Worm (Caenorhabditis elegans) whole organism, L1 larva: Measurements from ENCODE around the gene arrd-24.

Source experiments
- Y116A8C.19 ChIP-seq: sonication (generic microtip); optimal IDR thresholded peaks from 2 replicates; lab custom pipeline; 2016; ENCODE audit warnings: missing compliant biosample characterization, missing genetic modification characterization, borderline replicate concordance
- alr-1 ChIP-seq: fragments of 200-800 bp; sonication (Bioruptor generic); optimal IDR thresholded peaks from 2 replicates; lab custom pipeline; 2018; ENCODE audit warnings: borderline replicate concordance, mild to moderate bottlenecking, missing genetic modification characterization, missing compliant biosample characterization
- aly-2 ChIP-seq: fragments of 150-350 bp; optimal IDR thresholded peaks from 2 replicates; lab custom pipeline; 2014; ENCODE audit warnings: missing biosample characterization, missing genetic modification characterization
- blmp-1 ChIP-seq: fragments of 150-350 bp; optimal IDR thresholded peaks from 2 replicates; lab custom pipeline; 2014; ENCODE audit warnings: missing biosample characterization, missing genetic modification characterization
- ceh-63 ChIP-seq: fragments of 200-800 bp; sonication (Bioruptor generic); optimal IDR thresholded peaks from 2 replicates; lab custom pipeline; 2018; ENCODE audit warnings: mild to moderate bottlenecking, missing genetic modification characterization, missing compliant biosample characterization
- ces-1 ChIP-seq: fragments of 150-350 bp; optimal IDR thresholded peaks from 2 replicates; lab custom pipeline; 2014; ENCODE audit warnings: missing biosample characterization, missing genetic modification reagents, missing genetic modification characterization
- dpl-1 ChIP-seq, 3 experiments: fragments of 150-350 bp in 2 of 3; sonication (generic microtip) in 1 of 3; optimal IDR thresholded peaks; 2 replicates each; lab custom pipeline; 2014 to 2017; ENCODE audit warnings: missing biosample characterization in 3 of 3, missing genetic modification characterization in 3 of 3, missing genetic modification reagents in 3 of 3
- efl-1 ChIP-seq, 4 experiments: fragments of 150-350 bp; optimal IDR thresholded peaks in 3 of 4; peaks in 1 of 4; 1 replicate in 1 of 4; 2 replicates in 3 of 4; lab custom pipeline; 2014; ENCODE audit warnings: missing biosample characterization in 2 of 4, missing genetic modification characterization in 2 of 4, missing genetic modification reagents in 2 of 4
- efl-3 ChIP-seq: fragments of 200-800 bp; sonication (Bioruptor generic); optimal IDR thresholded peaks from 2 replicates; lab custom pipeline; 2018; ENCODE audit warnings: mild to moderate bottlenecking, missing genetic modification characterization, missing compliant biosample characterization
- egl-27 ChIP-seq, 2 experiments: fragments of 150-350 bp in 1 of 2; sonication (generic microtip); optimal IDR thresholded peaks; 3 replicates each; lab custom pipeline; 2017 to 2018; ENCODE audit warnings: missing biosample characterization in 2 of 2, missing genetic modification characterization in 2 of 2, missing genetic modification reagents in 2 of 2
- elt-2 ChIP-seq: sonication (generic microtip); optimal IDR thresholded peaks from 2 replicates; lab custom pipeline; 2016; ENCODE audit warnings: missing genetic modification characterization, mild to moderate bottlenecking, inconsistent platforms, missing compliant biosample characterization, missing genetic modification reagents
- elt-3 ChIP-seq, 6 experiments: fragments of 150-350 bp in 1 of 6; sonication (generic microtip); optimal IDR thresholded peaks; 2 replicates each; lab custom pipeline; 2017 to 2018; ENCODE audit warnings: missing biosample characterization in 6 of 6, missing genetic modification characterization in 6 of 6, inconsistent platforms in 1 of 6
- fkh-8 ChIP-seq: sonication (generic microtip); optimal IDR thresholded peaks from 2 replicates; lab custom pipeline; 2016; ENCODE audit warnings: mild to moderate bottlenecking, missing genetic modification characterization, missing compliant biosample characterization
- grh-1 ChIP-seq: fragments of 200-800 bp; sonication (Bioruptor generic); IDR thresholded peaks from 2 replicates; pipeline ENCODE4 v1.3.6; 2022; ENCODE audit warnings: missing genetic modification reagents, missing genetic modification characterization, missing compliant biosample characterization
- jun-1 ChIP-seq: fragments of 150-350 bp; optimal IDR thresholded peaks from 2 replicates; lab custom pipeline; 2014; ENCODE audit warnings: missing biosample characterization, missing genetic modification reagents, missing genetic modification characterization
- lin-13 ChIP-seq: fragments of 150-350 bp; optimal IDR thresholded peaks from 2 replicates; lab custom pipeline; 2014; ENCODE audit warnings: missing biosample characterization, missing genetic modification reagents, missing genetic modification characterization
- lin-14 ChIP-seq: fragments of 200-800 bp; sonication (Bioruptor generic); optimal IDR thresholded peaks from 2 replicates; lab custom pipeline; 2018; ENCODE audit warnings: mild to moderate bottlenecking, missing genetic modification characterization, moderate library complexity, missing compliant biosample characterization
- lsy-2 ChIP-seq, 2 experiments: fragments of 150-350 bp; optimal IDR thresholded peaks; 2 replicates each; lab custom pipeline; 2014; ENCODE audit warnings: missing biosample characterization in 2 of 2, missing genetic modification characterization in 2 of 2
- mab-9 ChIP-seq: fragments of 200-800 bp; sonication (Bioruptor generic); IDR thresholded peaks from 2 replicates; pipeline ENCODE4 v1.3.6; 2022; ENCODE audit warnings: missing genetic modification reagents, missing genetic modification characterization, missing compliant biosample characterization
- mdl-1 ChIP-seq, 2 experiments: fragments of 150-350 bp; optimal IDR thresholded peaks; 2 replicates each; lab custom pipeline; 2014 to 2017; ENCODE audit warnings: missing biosample characterization in 2 of 2, missing genetic modification characterization in 2 of 2, inconsistent platforms in 1 of 2
- mef-2 ChIP-seq: fragments of 150-350 bp; optimal IDR thresholded peaks from 2 replicates; lab custom pipeline; 2014; ENCODE audit warnings: missing biosample characterization, missing genetic modification characterization
- nhr-11 ChIP-seq: fragments of 150-350 bp; optimal IDR thresholded peaks from 2 replicates; lab custom pipeline; 2014; ENCODE audit warnings: missing biosample characterization, missing genetic modification characterization
- nhr-19 ChIP-seq: fragments of 200-800 bp; sonication (Bioruptor generic); conservative IDR thresholded peaks from 2 replicates; pipeline ENCODE4 v1.3.6; 2022; ENCODE audit warnings: missing genetic modification characterization, missing compliant biosample characterization
- nhr-20 ChIP-seq: sonication (generic microtip); optimal IDR thresholded peaks from 2 replicates; lab custom pipeline; 2016; ENCODE audit warnings: mild to moderate bottlenecking, missing genetic modification characterization, missing compliant biosample characterization
- nhr-47 ChIP-seq: sonication (generic microtip); optimal IDR thresholded peaks from 2 replicates; lab custom pipeline; 2016; ENCODE audit warnings: mild to moderate bottlenecking, missing genetic modification characterization, moderate library complexity, missing compliant biosample characterization
- nhr-71 ChIP-seq: sonication (generic microtip); optimal IDR thresholded peaks from 2 replicates; lab custom pipeline; 2016; ENCODE audit warnings: mild to moderate bottlenecking, missing genetic modification characterization, moderate library complexity, missing compliant biosample characterization
- nhr-76 ChIP-seq: sonication (generic microtip); optimal IDR thresholded peaks from 2 replicates; lab custom pipeline; 2017; ENCODE audit warnings: missing biosample characterization, missing genetic modification characterization
- nhr-77 ChIP-seq: fragments of 150-350 bp; optimal IDR thresholded peaks from 2 replicates; lab custom pipeline; 2014; ENCODE audit warnings: missing biosample characterization, missing genetic modification characterization
- nhr-84 ChIP-seq: sonication (generic microtip); optimal IDR thresholded peaks from 2 replicates; lab custom pipeline; 2017; ENCODE audit warnings: missing biosample characterization, missing genetic modification characterization
- nhr-85 ChIP-seq: sonication (generic microtip); peaks from one replicate; lab custom pipeline; 2016; ENCODE audit warnings: missing genetic modification characterization, inconsistent platforms, missing compliant biosample characterization
- nhr-90 ChIP-seq: sonication (generic microtip); optimal IDR thresholded peaks from 2 replicates; lab custom pipeline; 2016; ENCODE audit warnings: mild to moderate bottlenecking, missing genetic modification characterization, missing compliant biosample characterization; ENCODE audit not compliant: poor library complexity
- pqm-1 ChIP-seq: sonication (generic microtip); optimal IDR thresholded peaks from 3 replicates; lab custom pipeline; 2017; ENCODE audit warnings: missing biosample characterization, missing genetic modification characterization
- skn-1 ChIP-seq: fragments of 150-350 bp; optimal IDR thresholded peaks from 2 replicates; lab custom pipeline; 2014; ENCODE audit warnings: missing biosample characterization, missing genetic modification characterization
- snpc-4 ChIP-seq: fragments of 150-350 bp; optimal IDR thresholded peaks from 2 replicates; lab custom pipeline; 2014; ENCODE audit warnings: missing biosample characterization, missing genetic modification characterization
- snu-23 ChIP-seq: sonication (generic microtip); optimal IDR thresholded peaks from 2 replicates; lab custom pipeline; 2016; ENCODE audit warnings: missing genetic modification characterization, missing compliant biosample characterization
- sptf-1 ChIP-seq: fragments of 150-350 bp; optimal IDR thresholded peaks from 2 replicates; lab custom pipeline; 2014; ENCODE audit warnings: missing biosample characterization, missing genetic modification characterization
- tbx-2 ChIP-seq: sonication (generic microtip); optimal IDR thresholded peaks from 2 replicates; lab custom pipeline; 2016; ENCODE audit warnings: missing genetic modification characterization, missing compliant biosample characterization
- tlp-1 ChIP-seq: fragments of 150-350 bp; optimal IDR thresholded peaks from 2 replicates; lab custom pipeline; 2014; ENCODE audit warnings: missing biosample characterization, missing genetic modification characterization
- unc-130 ChIP-seq: fragments of 150-350 bp; optimal IDR thresholded peaks from 2 replicates; lab custom pipeline; 2017; ENCODE audit warnings: missing biosample characterization, missing genetic modification characterization, inconsistent platforms
- unc-62 ChIP-seq: fragments of 150-350 bp; optimal IDR thresholded peaks from 2 replicates; lab custom pipeline; 2014; ENCODE audit warnings: missing biosample characterization, missing genetic modification reagents, missing genetic modification characterization
- unc-86 ChIP-seq: sonication (generic microtip); optimal IDR thresholded peaks from 2 replicates; lab custom pipeline; 2016; ENCODE audit warnings: missing genetic modification characterization, missing compliant biosample characterization
- zip-4 ChIP-seq: fragments of 200-800 bp; sonication (Bioruptor generic); optimal IDR thresholded peaks from 2 replicates; lab custom pipeline; 2018; ENCODE audit warnings: mild to moderate bottlenecking, missing genetic modification characterization, moderate library complexity, missing compliant biosample characterization
- ztf-4 ChIP-seq: fragments of 150-350 bp; optimal IDR thresholded peaks from 2 replicates; lab custom pipeline; 2014; ENCODE audit warnings: missing biosample characterization, missing genetic modification characterization

The arrd-24 gene

DNA sequence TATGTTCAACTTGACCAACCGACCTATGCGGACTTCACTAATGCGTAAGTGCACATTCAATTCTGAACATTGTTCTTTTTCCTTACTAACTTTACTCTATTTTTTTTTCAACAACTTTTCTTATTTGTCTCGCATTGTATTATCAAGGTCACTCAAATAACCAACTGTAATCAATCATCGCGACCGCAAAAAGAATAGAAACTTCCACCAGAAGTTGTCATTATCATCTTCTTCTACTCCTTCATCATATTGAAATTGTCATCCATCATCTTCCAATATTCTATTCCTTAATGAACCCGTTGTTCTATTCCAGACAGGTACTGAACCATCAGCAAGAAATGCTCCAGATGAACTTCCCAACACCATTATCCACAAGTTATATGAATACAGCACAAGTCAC is 40.9 kb downstream of the arrd-24 start (continued):
- no peak for TF ChIP-seq efl-3 (GFP tag; lab: Kevin White, UChicago)
- TF ChIP-seq egl-27 (tag; optimal IDR thresholded peaks at IDR 0.05; lab: Kevin White, UChicago) = no peak
- no peak for TF ChIP-seq nhr-77 (tag; lab: Kevin White, UChicago)
- TF ChIP-seq tbx-2 (tag; lab: Kevin White, UChicago) = no peak
- no peak for TF ChIP-seq ces-1 (GFP tag; lab: Kevin White, UChicago)
- TF ChIP-seq jun-1 (tag; lab: Kevin White, UChicago) = no peak
- TF ChIP-seq skn-1 = no peak
- TF ChIP-seq aly-2 (tag; lab: Kevin White, UChicago) = no peak
- TF ChIP-seq snu-23 (GFP tag; lab: Kevin White, UChicago) = peak; percentile 33
- no peak for TF ChIP-seq nhr-90
- TF ChIP-seq fkh-8 (tag; lab: Kevin White, UChicago) = no peak
- no peak for TF ChIP-seq mef-2
- TF ChIP-seq nhr-76 (tag; lab: Kevin White, UChicago) = no peak
- no peak for TF ChIP-seq nhr-47 (tag; lab: Kevin White, UChicago)
- TF ChIP-seq tlp-1 (tag; lab: Kevin White, UChicago) = no peak

DNA sequence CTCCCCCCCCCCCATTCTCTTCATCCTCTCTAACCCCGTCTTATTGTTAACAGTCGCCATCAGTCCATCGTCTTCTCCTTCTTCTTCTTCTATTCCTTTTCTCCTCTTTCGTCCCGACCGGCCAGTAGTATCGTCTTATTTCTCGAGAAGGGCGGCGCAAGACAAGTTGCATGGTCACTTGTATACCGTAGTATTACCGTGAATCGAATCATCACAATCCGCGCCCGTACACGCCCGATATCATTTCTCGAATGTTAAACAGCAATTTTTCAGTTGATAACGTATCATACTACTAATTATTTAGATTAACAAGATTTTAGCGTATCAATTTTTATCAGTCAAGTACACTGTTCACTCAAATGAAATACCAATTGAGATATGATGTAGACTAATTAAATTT is 42.4 kb downstream of the arrd-24 start:
- TF ChIP-seq unc-130 (tag; lab: Kevin White, UChicago) = peak; percentile 38
- no peak for TF ChIP-seq Y116A8C.19 (tag; lab: Kevin White, UChicago)
- 0 out of 2 replicates have a peak, but pooled peaks have one; percentile 1 for TF ChIP-seq nhr-19 (GFP tag; lab: Robert Waterston, UW)
- TF ChIP-seq snu-23 (GFP tag; lab: Kevin White, UChicago) = peak; percentile 12
- TF ChIP-seq elt-3 (tag; optimal IDR thresholded peaks at IDR 0.05; lab: Kevin White, UChicago) = peak; percentile 71 to 98 (median 92)
- no peak for TF ChIP-seq sptf-1 (tag; lab: Kevin White, UChicago)
- peak; percentile 0 for TF ChIP-seq nhr-90
- no peak for TF ChIP-seq grh-1 (GFP tag; lab: Robert Waterston, UW)
- peak; percentile 28 for TF ChIP-seq nhr-20 (tag; lab: Kevin White, UChicago)
- TF ChIP-seq mdl-1 (tag; optimal IDR thresholded peaks at IDR 0.05; lab: Kevin White, UChicago) = no peak
- TF ChIP-seq nhr-11 (tag; lab: Kevin White, UChicago) = no peak
- no peak for TF ChIP-seq mab-9 (GFP tag; lab: Robert Waterston, UW)
- TF ChIP-seq lsy-2 (tag; optimal IDR thresholded peaks at IDR 0.05; lab: Kevin White, UChicago) = peak in 1 of 2 experiments; percentile 56
- peak; percentile 73 for TF ChIP-seq nhr-85 (tag; lab: Kevin White, UChicago)
- peak; percentile 21 for TF ChIP-seq nhr-71 (tag; lab: Kevin White, UChicago)
- TF ChIP-seq blmp-1 (tag; lab: Kevin White, UChicago) = peak; percentile 64
- no peak for TF ChIP-seq nhr-84 (tag; lab: Kevin White, UChicago)

DNA sequence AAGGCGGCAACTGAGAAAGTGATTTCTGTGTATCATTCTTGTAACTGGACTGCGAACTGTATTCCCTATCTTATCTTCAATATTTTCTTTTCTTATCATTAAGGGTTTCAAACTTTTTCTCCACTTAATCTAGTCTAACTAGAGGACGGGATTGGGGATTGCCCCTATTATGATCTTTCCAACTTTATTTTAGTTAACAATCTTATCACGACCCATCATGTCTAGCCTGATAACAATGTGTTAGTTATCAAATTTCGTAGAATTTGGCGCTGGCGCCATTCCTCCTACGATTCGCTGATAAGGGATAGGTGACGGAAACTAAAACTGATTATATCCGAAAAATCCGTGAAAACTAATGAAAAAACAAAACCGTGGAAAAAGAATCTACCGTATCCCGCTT is 43.0 kb downstream of the arrd-24 start:
- no peak for TF ChIP-seq ztf-4 (tag; lab: Kevin White, UChicago)
- TF ChIP-seq nhr-85 (tag; lab: Kevin White, UChicago) = no peak
- no peak for TF ChIP-seq jun-1 (tag; lab: Kevin White, UChicago)
- no peak for TF ChIP-seq zip-4 (GFP tag; lab: Kevin White, UChicago)
- TF ChIP-seq alr-1 = no peak
- no peak for TF ChIP-seq lin-13 (GFP tag; lab: Kevin White, UChicago)
- no peak for TF ChIP-seq efl-1 (optimal IDR thresholded peaks at IDR 0.05; lab: Kevin White, UChicago)
- peak in 1 of 2 experiments; percentile 12 for TF ChIP-seq efl-1 (GFP tag; optimal IDR thresholded peaks at IDR 0.05 in 1 of 2; lab: Kevin White, UChicago)
- TF ChIP-seq lin-14 (GFP tag; lab: Kevin White, UChicago) = peak; percentile 28
- TF ChIP-seq dpl-1 (GFP tag; optimal IDR thresholded peaks at IDR 0.05; lab: Kevin White, UChicago) = no peak
- peak; percentile 97 to 100 (median 99) for TF ChIP-seq elt-3 (tag; optimal IDR thresholded peaks at IDR 0.05; lab: Kevin White, UChicago)
- peak; percentile 96 for TF ChIP-seq elt-2
- no peak for TF ChIP-seq grh-1 (GFP tag; lab: Robert Waterston, UW)
- no peak for TF ChIP-seq nhr-77 (tag; lab: Kevin White, UChicago)
- no peak for TF ChIP-seq snpc-4
- TF ChIP-seq mef-2 = no peak
- TF ChIP-seq ceh-63 (GFP tag; lab: Kevin White, UChicago) = no peak
- TF ChIP-seq nhr-84 (tag; lab: Kevin White, UChicago) = no peak
- no peak for TF ChIP-seq unc-86 (tag; lab: Kevin White, UChicago)
- TF ChIP-seq unc-62 (GFP tag; lab: Kevin White, UChicago) = no peak
- TF ChIP-seq mab-9 (GFP tag; lab: Robert Waterston, UW) = no peak
- TF ChIP-seq pqm-1 (tag; lab: Kevin White, UChicago) = peak; percentile 97
- TF ChIP-seq sptf-1 (tag; lab: Kevin White, UChicago) = no peak
- TF ChIP-seq unc-130 (tag; lab: Kevin White, UChicago) = peak; percentile 26
